Worm (Caenorhabditis elegans): ENCODE measurements around the gene C01B9.1.

ce11 chrII:13828597-13828996 is 57.2 kb downstream of the C01B9.1 start, which contains the start of gene his-42:
- TF ChIP-seq lsy-2 (tag; optimal IDR thresholded peaks at IDR 0.05) = no peak
- no peak for TF ChIP-seq fos-1 (tag; optimal IDR thresholded peaks at IDR 0.05)
- TF ChIP-seq aly-2 (tag; optimal IDR thresholded peaks at IDR 0.05) = no peak
- no peak for TF ChIP-seq mdl-1 (tag; optimal IDR thresholded peaks at IDR 0.05)
- TF ChIP-seq elt-1 (tag; optimal IDR thresholded peaks at IDR 0.05) = no peak
